Fruit fly (Drosophila melanogaster) ovary, adult (tissue): ENCODE measurements around the gene CG10467.
A peak's percentile ranks its signal among the peaks of the same experiment; 100 is the strongest.

Source experiments
- CG17801 ChIP-seq: fragments of 200-800 bp; optimal IDR thresholded peaks from 2 replicates; lab custom pipeline; 2019; ENCODE audit warnings: missing biosample characterization, mild to moderate bottlenecking, missing genetic modification characterization, moderate library complexity; ENCODE audit not compliant: partially characterized antibody

CG10467 gene

dm6 chr3L:6074975-6075692, 19.4 kb downstream of the CG10467 start, which contains the start of the genes CG13295 and CG6610:
Gene CG13295 (minus strand): TSS chr3L:6075245.
Gene CG6610 (plus strand): TSS chr3L:6075536.
- peak; percentile 55 for TF ChIP-seq CG17801 (GFP tag; lab: Kevin White, UChicago)

DNA sequence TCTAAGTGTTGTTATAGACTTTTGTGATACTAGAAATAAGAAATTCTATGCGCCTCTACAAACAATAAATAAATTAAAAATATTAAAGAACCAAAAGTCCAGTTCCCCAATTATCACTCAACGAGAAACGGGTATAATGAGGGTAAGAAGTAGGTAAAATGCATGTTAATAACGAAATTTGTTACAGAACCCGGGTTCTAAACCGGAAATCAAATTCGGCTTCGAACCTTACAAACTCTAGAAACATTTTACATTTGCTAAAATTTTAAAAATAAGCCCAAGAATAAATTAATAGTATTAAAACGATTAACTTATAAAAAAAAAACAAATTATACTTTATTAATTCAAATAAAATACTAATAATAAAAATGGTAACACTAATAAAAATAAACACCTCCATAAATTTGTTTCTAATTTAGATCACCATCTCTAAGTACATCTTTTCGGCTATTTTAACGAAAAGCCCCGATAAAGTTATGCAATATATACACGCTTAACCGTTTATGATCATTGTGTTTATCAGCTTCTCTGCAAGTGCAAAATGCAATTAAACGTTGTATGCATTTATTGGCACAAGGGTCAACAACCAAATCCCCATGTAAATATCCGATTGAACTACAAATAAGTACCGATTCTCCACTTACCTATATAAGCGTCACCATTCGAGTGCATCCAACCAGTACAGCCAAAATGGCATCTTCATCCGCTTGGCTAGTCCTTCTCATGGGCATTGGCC, 22.9 kb downstream of the CG10467 start, which contains the start of gene CG6602:
Gene CG6602, plus strand, starts transcription at position 686 of the 736 bp plus-strand sequence.
- TF ChIP-seq CG17801 (GFP tag; lab: Kevin White, UChicago): peak; percentile 48

DNA sequence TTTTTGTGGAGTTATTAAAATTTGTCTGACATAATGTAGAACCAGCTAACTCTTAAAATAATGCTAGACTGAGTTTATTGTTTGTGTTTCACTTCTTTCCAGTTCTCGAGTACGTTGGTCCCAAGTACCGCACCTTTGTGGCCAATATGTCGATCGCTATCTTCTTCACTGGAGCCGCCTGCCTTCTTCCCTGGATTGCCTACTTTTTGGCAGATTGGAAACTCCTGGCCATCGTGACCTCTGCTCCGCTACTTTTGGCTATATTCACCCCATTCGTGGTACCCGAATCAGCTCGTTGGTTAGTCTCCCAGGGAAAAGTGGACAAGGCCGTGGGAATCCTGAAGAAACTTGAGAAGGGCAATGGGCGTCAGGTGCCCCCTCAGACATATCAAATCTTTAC, 24.4 kb downstream of the CG10467 start:
- TF ChIP-seq CG17801 (GFP tag; lab: Kevin White, UChicago): no peak

dm6 chr3L:6068178-6068577, 26.4 kb downstream of the CG10467 start:
- TF ChIP-seq CG17801 (GFP tag; lab: Kevin White, UChicago): no peak

DNA sequence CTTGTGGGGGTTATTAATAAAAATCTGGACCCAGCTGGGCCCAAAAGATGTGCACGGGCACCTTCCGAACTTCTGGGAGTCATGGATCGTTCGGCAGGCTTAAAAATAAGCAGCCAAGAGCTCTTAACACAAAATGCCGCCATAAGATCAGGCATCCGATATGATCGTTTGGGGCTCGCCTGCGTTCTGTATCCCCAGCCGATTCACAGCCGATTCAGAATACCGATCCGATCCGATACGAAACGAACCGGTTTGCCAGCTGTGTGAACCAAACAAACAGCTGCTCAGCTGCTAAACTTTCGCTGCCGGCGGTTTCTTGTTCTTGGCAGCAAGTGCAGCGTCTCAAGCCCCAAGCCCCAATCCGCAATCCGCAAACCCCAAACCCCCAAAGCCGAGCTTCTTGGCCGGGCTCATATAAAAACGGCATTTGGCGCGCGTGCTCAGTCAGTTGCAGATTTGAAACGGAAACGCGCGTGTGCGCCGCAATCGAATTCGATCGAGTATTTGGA, 28.6 kb downstream of the CG10467 start, which contains the start of gene CG42269:
Gene CG42269, plus strand, starts transcription at position 416 of the 509 bp plus-strand sequence.
- TF ChIP-seq CG17801 (GFP tag; lab: Kevin White, UChicago): no peak

dm6 chr3L:6062860-6063607, 31.5 kb downstream of the CG10467 start, which contains the start of gene CG10472:
Gene CG10472 (minus strand): TSS chr3L:6062910.
- TF ChIP-seq CG17801 (GFP tag; lab: Kevin White, UChicago): no peak

- TF ChIP-seq CG17801 (GFP tag; lab: Kevin White, UChicago): no peak
Measured at dm6 chr3L:6059062-6059708, 35.4 kb downstream of the CG10467 start, which contains the start of gene CG6592. Gene CG6592 (plus strand): TSS chr3L:6059658.

DNA sequence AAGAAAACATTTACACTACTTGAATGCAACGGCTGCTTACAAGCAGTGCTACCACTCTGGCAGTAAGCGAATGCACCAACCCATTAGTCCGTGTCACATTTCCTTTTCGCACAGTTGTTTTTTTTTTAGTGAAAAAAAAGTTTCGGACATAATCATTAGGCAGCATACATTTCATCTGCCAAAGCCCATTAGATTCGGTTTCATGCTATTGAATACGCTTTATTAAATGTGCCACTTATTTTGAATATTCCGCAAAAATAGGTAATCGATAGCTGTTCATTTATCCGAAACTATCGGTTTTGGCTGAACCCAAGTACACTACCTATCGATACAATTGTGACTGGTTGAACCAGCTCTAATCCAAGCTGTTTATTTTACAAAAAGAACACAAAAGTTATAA, 39.7 kb downstream of the CG10467 start, which contains the start of gene tant:
Gene tant, plus strand, starts transcription at position 334 of the 400 bp plus-strand sequence.
- no peak for TF ChIP-seq CG17801 (GFP tag; lab: Kevin White, UChicago)

dm6 chr3L:6054343-6054742, 40.2 kb downstream of the CG10467 start, which contains the start of gene Jon65Ai:
Gene Jon65Ai (minus strand): TSS chr3L:6054443.
- TF ChIP-seq CG17801 (GFP tag; lab: Kevin White, UChicago): no peak

DNA sequence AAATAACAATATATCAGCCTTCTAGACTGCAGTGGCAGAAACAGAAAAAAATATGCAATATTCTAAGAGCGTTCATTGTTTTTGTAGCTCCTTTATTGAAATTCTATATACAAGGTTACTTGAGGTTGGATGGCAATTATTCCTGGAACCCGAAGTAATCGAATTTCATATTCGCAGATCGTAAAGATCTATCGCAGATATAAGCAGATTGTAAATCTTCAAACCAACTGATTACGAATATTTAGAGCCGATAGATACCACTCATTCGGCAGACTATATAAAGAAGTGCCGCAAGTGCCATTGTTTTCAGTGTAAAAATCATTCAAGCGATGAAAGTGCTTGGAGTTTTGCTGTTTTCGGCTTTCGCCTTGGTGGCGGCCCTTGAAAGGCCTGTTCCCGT, 42.5 kb downstream of the CG10467 start, which contains the start of gene Jon65Aii:
Gene Jon65Aii, plus strand, starts transcription at position 301 of the 400 bp plus-strand sequence.
- TF ChIP-seq CG17801 (GFP tag; lab: Kevin White, UChicago): no peak

DNA sequence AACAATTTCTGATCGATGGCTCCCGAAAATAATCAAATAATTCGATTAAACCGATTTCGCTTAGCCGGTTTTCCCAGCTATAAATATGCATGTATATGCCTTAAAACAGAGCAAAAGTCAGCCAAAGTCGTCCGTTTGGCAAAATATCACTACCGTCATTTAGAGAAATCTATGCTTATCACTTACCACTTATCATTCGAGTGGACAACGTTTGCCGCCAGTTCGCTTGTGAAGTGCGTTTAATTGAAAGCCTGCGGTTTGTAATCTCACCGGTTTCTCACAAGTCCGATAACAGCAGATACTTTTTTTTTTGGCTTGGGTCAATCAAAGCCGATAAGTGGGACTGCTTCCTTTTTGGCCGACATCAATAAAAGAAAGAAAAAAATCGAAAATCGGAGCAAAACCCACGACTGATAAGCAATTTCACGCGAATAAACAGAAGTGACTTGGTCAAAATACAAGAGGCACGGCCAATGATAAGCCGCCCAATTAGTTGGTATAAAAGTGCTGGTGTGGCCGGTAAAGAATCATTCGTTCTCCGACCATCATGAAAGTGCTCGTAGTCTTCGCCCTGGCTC, 44.2 kb downstream of the CG10467 start, which contains the start of gene Jon65Aiii:
Gene Jon65Aiii, plus strand, starts transcription at position 528 of the 578 bp plus-strand sequence.
- TF ChIP-seq CG17801 (GFP tag; lab: Kevin White, UChicago): no peak
